Worm (Caenorhabditis elegans): ENCODE results near the gene pph-1.
A peak's percentile ranks its signal among the peaks of the same experiment; 100 is the strongest.

The pph-1 gene

DNA sequence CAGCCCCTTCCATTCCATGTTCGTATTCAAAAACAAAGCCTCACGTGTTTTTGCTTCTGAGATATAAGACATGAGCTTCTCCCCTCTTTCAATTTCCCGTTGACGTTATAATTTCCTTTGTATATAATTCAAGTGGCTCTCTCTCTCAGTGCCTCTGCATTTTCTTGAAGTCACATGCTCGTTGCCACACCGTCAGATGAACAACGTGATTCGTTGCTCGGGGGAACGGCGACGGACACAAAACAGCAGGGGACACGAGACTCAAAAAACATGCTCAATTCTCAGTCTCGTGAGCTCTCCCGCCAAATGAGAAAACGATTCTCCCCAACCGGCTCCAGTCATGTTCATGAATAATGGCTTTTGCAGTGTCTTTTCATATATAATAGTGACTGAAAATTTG is 6.0 kb downstream of the pph-1 start:
- TF ChIP-seq mdl-1 (tag; optimal IDR thresholded peaks at IDR 0.05), result no peak
- TF ChIP-seq lir-3 (tag; optimal IDR thresholded peaks at IDR 0.05; ENCODE audit: poor library complexity), result no peak
- TF ChIP-seq lin-14 (GFP tag; optimal IDR thresholded peaks at IDR 0.05), result peak; percentile 26
- TF ChIP-seq unc-62 (GFP tag; optimal IDR thresholded peaks at IDR 0.05), result no peak
- TF ChIP-seq dsc-1 (tag; optimal IDR thresholded peaks at IDR 0.05), result peak; percentile 66
- TF ChIP-seq unc-86 (tag; optimal IDR thresholded peaks at IDR 0.05), result peak; percentile 11
- no peak for TF ChIP-seq sptf-1 (tag; optimal IDR thresholded peaks at IDR 0.05)
- TF ChIP-seq efl-3 (GFP tag; optimal IDR thresholded peaks at IDR 0.05), result no peak
- no peak for TF ChIP-seq rnt-1 (tag; optimal IDR thresholded peaks at IDR 0.05)
- no peak for TF ChIP-seq nhr-76 (tag; optimal IDR thresholded peaks at IDR 0.05)
- no peak for TF ChIP-seq mef-2 (tag; optimal IDR thresholded peaks at IDR 0.05)
- no peak for TF ChIP-seq ztf-4 (tag; optimal IDR thresholded peaks at IDR 0.05)
- TF ChIP-seq nhr-47 (tag; optimal IDR thresholded peaks at IDR 0.05), result peak; percentile 22
- TF ChIP-seq pax-3 (tag; optimal IDR thresholded peaks at IDR 0.05), result peak; percentile 49
- TF ChIP-seq fkh-8 (tag; optimal IDR thresholded peaks at IDR 0.05), result peak; percentile 72
- peak; percentile 46 for TF ChIP-seq nhr-71 (tag; optimal IDR thresholded peaks at IDR 0.05)
- no peak for TF ChIP-seq nhr-85 (tag)

DNA sequence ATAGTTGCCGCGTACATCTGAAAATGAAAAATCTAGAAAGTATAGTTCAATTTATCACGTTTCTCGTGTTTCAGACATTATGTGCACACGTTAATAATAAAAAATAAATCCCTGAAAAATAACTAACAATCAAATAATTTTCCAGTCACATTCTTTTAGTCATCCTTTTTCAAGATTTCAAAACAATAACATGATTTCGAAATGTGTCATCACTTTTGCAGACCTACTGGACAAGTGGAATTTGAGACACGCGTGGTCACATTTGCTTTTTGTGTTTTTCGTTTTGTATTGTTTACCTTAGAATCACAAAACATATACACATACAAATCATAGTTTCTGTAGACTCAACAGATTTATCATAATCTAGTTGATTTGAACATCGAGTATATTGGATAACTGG is 7.0 kb downstream of the pph-1 start:
- peak; percentile 99 for TF ChIP-seq skn-1 (tag; optimal IDR thresholded peaks at IDR 0.05)
- no peak for TF ChIP-seq efl-1 (optimal IDR thresholded peaks at IDR 0.05)
- peak in 1 of 2 experiments; percentile 4 for TF ChIP-seq efl-1 (GFP tag; optimal IDR thresholded peaks at IDR 0.05 in 1 of 2)
- no peak for TF ChIP-seq unc-86 (tag; optimal IDR thresholded peaks at IDR 0.05)
- peak; percentile 45 for TF ChIP-seq nhr-85 (tag)
- peak; percentile 4 for TF ChIP-seq nhr-28 (tag; optimal IDR thresholded peaks at IDR 0.05)

DNA sequence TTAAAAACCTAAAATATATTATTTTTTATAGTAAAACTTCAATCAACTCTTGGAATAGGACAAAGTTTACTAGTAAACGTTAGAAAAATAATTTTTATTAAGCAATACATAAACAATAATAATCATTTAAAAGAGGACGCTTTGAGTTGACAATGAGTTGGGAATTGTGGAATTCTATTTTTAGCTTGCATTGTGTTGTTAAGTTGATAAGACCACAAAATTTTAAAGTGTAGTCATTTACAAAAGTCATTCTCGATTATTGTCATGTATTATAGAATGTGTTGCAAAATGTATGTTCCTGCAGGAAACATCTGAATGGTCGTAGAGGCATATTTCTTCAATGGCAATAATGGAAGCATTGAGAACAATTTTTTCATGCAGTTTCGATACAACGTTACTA is 8.7 kb downstream of the pph-1 start:
- no peak for TF ChIP-seq dpl-1 (GFP tag; optimal IDR thresholded peaks at IDR 0.05)
- TF ChIP-seq ces-1 (GFP tag; optimal IDR thresholded peaks at IDR 0.05), result no peak
- TF ChIP-seq efl-1 (optimal IDR thresholded peaks at IDR 0.05), result no peak
- peak in 1 of 2 experiments; percentile 50 for TF ChIP-seq efl-1 (GFP tag; optimal IDR thresholded peaks at IDR 0.05 in 1 of 2)
- no peak for TF ChIP-seq zip-4 (GFP tag; optimal IDR thresholded peaks at IDR 0.05)
- TF ChIP-seq lin-15B (tag; optimal IDR thresholded peaks at IDR 0.05), result no peak
- TF ChIP-seq elt-2 (tag; optimal IDR thresholded peaks at IDR 0.05), result peak; percentile 16
- TF ChIP-seq nhr-19 (GFP tag; conservative IDR thresholded peaks at IDR 0.05), result no peak
- no peak for TF ChIP-seq sptf-1 (tag; optimal IDR thresholded peaks at IDR 0.05)

DNA sequence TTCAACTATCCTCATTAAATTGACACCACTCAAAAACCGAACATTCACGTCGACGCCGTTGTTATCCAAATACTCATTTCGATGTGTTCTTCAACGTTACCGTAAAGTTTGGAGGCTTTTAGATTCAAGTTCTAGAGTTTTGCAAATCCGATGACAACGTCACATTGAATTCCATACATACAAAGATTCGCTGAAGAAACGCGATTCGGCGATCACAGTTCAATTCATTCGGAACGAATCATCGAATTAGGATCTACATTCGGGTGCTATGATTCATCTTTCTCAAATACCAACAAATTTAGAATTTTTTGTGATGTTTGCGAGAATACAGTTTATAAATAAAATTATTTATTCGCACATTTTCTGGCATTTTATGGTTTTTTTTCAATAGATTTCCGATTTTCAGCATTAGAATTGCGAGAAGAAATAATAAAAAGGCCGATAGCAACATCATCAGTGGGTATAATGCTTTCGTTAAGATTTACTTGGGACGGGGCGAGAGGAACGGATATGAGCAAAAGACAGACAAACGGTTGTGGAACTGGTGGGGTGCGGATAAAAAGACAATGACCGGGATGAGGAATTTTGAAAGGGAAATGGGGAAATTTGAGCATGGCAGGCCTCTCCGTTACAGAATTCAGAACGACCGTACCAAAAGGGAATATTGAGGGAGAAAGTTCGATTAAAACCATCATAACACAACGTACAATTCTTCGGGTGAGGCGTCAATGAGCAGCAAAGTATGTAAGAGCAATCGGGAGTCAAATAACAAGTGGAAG is 9.7 kb downstream of the pph-1 start:
- no peak for TF ChIP-seq nhr-77 (tag; optimal IDR thresholded peaks at IDR 0.05)
- TF ChIP-seq nhr-76 (tag; optimal IDR thresholded peaks at IDR 0.05), result no peak
- no peak for TF ChIP-seq pax-3 (tag; optimal IDR thresholded peaks at IDR 0.05)
- TF ChIP-seq efl-1 (optimal IDR thresholded peaks at IDR 0.05), result peak; percentile 3 to 6
- peak in 1 of 2 experiments; percentile 73 for TF ChIP-seq efl-1 (GFP tag; optimal IDR thresholded peaks at IDR 0.05 in 1 of 2)
- TF ChIP-seq lin-14 (GFP tag; optimal IDR thresholded peaks at IDR 0.05), result peak; percentile 39
- no peak for TF ChIP-seq nhr-28 (tag; optimal IDR thresholded peaks at IDR 0.05)
- no peak for TF ChIP-seq swsn-7 (tag; optimal IDR thresholded peaks at IDR 0.05)
- TF ChIP-seq sox-4 (tag; optimal IDR thresholded peaks at IDR 0.05), result peak; percentile 40
- peak; percentile 74 for TF ChIP-seq aly-2 (tag; optimal IDR thresholded peaks at IDR 0.05)
- TF ChIP-seq lsy-2 (tag; optimal IDR thresholded peaks at IDR 0.05), result peak in 1 of 2 experiments; percentile 40
- peak in 1 of 2 experiments; percentile 28 for TF ChIP-seq mdl-1 (tag; optimal IDR thresholded peaks at IDR 0.05)
- TF ChIP-seq xbp-1 (tag; optimal IDR thresholded peaks at IDR 0.05), result no peak
- TF ChIP-seq lin-35 (GFP tag; optimal IDR thresholded peaks at IDR 0.05), result peak in 1 of 2 experiments; percentile 39
- TF ChIP-seq zag-1 (tag; optimal IDR thresholded peaks at IDR 0.05), result no peak
- no peak for TF ChIP-seq nhr-11 (tag; optimal IDR thresholded peaks at IDR 0.05)
- TF ChIP-seq mep-1 (tag; optimal IDR thresholded peaks at IDR 0.05), result peak; percentile 0
- TF ChIP-seq jun-1 (tag; optimal IDR thresholded peaks at IDR 0.05), result peak; percentile 4
- no peak for TF ChIP-seq elt-2 (tag; optimal IDR thresholded peaks at IDR 0.05)
- TF ChIP-seq ceh-63 (GFP tag; optimal IDR thresholded peaks at IDR 0.05), result no peak
- TF ChIP-seq nhr-12 (tag; optimal IDR thresholded peaks at IDR 0.05), result no peak
- no peak for TF ChIP-seq unc-86 (tag; optimal IDR thresholded peaks at IDR 0.05)
- peak; percentile 56 for TF ChIP-seq blmp-1 (tag; optimal IDR thresholded peaks at IDR 0.05)
- no peak for TF ChIP-seq nhr-237 (tag; optimal IDR thresholded peaks at IDR 0.05)
- no peak for TF ChIP-seq rnt-1 (tag; optimal IDR thresholded peaks at IDR 0.05)
- peak; percentile 7 for TF ChIP-seq unc-130 (tag; optimal IDR thresholded peaks at IDR 0.05)
- peak; percentile 4 for TF ChIP-seq nhr-71 (tag; optimal IDR thresholded peaks at IDR 0.05)
- peak; percentile 5 for TF ChIP-seq snu-23 (GFP tag; optimal IDR thresholded peaks at IDR 0.05)
- peak; percentile 52 for TF ChIP-seq ama-1 (optimal IDR thresholded peaks at IDR 0.05)
- no peak for TF ChIP-seq C04F5.9 (tag; optimal IDR thresholded peaks at IDR 0.05)

Measured in whole organism, L1 larva.